Worm (Caenorhabditis elegans) whole organism, young adult: Measurements from ENCODE around the gene kel-3.

Experiments used
- Y79H2A.3 ChIP-seq: fragments of 200-800 bp; sonication (Bioruptor generic); conservative IDR thresholded peaks from 2 replicates; pipeline ENCODE4 v1.3.6; 2022; ENCODE audit warnings: missing genetic modification reagents, missing genetic modification characterization, missing compliant biosample characterization
- ceh-79 ChIP-seq: sonication (generic microtip); optimal IDR thresholded peaks from 2 replicates; lab custom pipeline; 2017; ENCODE audit warnings: mild to moderate bottlenecking, missing genetic modification characterization, missing compliant biosample characterization
- mcd-1 ChIP-seq: fragments of 200-800 bp; sonication (Bioruptor generic); IDR thresholded peaks from 2 replicates; pipeline ENCODE4 v1.3.6; 2022; ENCODE audit warnings: missing genetic modification reagents, missing genetic modification characterization, missing compliant biosample characterization
- nfya-1 ChIP-seq: sonication (generic microtip); optimal IDR thresholded peaks from 2 replicates; lab custom pipeline; 2017; ENCODE audit warnings: antibody characterized with exemption, missing compliant biosample characterization, missing genetic modification characterization, borderline replicate concordance; ENCODE audit not compliant: insufficient read depth
- tlf-1 ChIP-seq: fragments of 200-800 bp; sonication (Bioruptor generic); optimal IDR thresholded peaks from 2 replicates; lab custom pipeline; 2018; ENCODE audit warnings: mild to moderate bottlenecking, missing genetic modification characterization, missing compliant biosample characterization
- unc-130 ChIP-seq: sonication (generic microtip); optimal IDR thresholded peaks from 2 replicates; lab custom pipeline; 2016; ENCODE audit warnings: missing genetic modification reagents, missing genetic modification characterization, missing compliant biosample characterization
- ztf-22 ChIP-seq: fragments of 200-800 bp; sonication (Bioruptor generic); optimal IDR thresholded peaks from 2 replicates; lab custom pipeline; 2018; ENCODE audit warnings: mild to moderate bottlenecking, missing genetic modification characterization, moderate library complexity, missing compliant biosample characterization

- TF ChIP-seq Y79H2A.3 (GFP tag; lab: Robert Waterston, UW) (no peak), mcd-1 (no peak), ceh-79 (no peak), ztf-22 (no peak), tlf-1 (no peak), nfya-1 (no peak), unc-130 (GFP tag; lab: Kevin White, UChicago) (no peak)
These were observed 25.2 kb upstream of the kel-3 start, which contains the start of gene ciao-2B for ce11 chrIII:13439415-13439814.
